Worm (Caenorhabditis elegans) whole organism, young adult: ENCODE measurements around the gene F22D3.4.

Experiments
- F10E7.11 ChIP-seq: sonication (generic microtip); optimal IDR thresholded peaks from 2 replicates; lab custom pipeline; 2017; ENCODE audit warnings: mild to moderate bottlenecking, missing genetic modification characterization, moderate library complexity, missing compliant biosample characterization
- F57A8.1 ChIP-seq: fragments of 200-800 bp; sonication (Bioruptor generic); optimal IDR thresholded peaks from 2 replicates; lab custom pipeline; 2018; ENCODE audit warnings: mild to moderate bottlenecking, missing genetic modification characterization, moderate library complexity, missing compliant biosample characterization
- ZK185.1 ChIP-seq: sonication (generic microtip); optimal IDR thresholded peaks from 2 replicates; lab custom pipeline; 2016; ENCODE audit warnings: mild to moderate bottlenecking, missing genetic modification characterization, missing compliant biosample characterization; ENCODE audit not compliant: poor library complexity, severe bottlenecking
- hsf-1 ChIP-seq: fragments of 200-800 bp; sonication (Bioruptor generic); IDR thresholded peaks from 2 replicates; pipeline ENCODE4 v1.3.6; 2022; ENCODE audit warnings: missing genetic modification reagents, missing genetic modification characterization, missing compliant biosample characterization
- let-607 ChIP-seq, 2 experiments: fragments of 200-800 bp in 1 of 2; sonication (Bioruptor generic) in 1 of 2; sonication (generic microtip) in 1 of 2; optimal IDR thresholded peaks; 2 replicates each; lab custom pipeline; 2016 to 2018; ENCODE audit warnings: mild to moderate bottlenecking in 2 of 2, missing compliant biosample characterization in 2 of 2, missing genetic modification characterization in 2 of 2, moderate library complexity in 2 of 2, missing genotype in 1 of 2
- madf-10 ChIP-seq: sonication (generic microtip); optimal IDR thresholded peaks from 2 replicates; lab custom pipeline; 2016; ENCODE audit warnings: mild to moderate bottlenecking, missing genetic modification characterization, missing compliant biosample characterization
- mes-4 ChIP-seq: sonication (generic microtip); optimal IDR thresholded peaks from 2 replicates; lab custom pipeline; 2016; ENCODE audit warnings: missing genotype, missing genetic modification characterization, missing compliant biosample characterization
- snpc-1.3 ChIP-seq: sonication (generic microtip); optimal IDR thresholded peaks from 2 replicates; lab custom pipeline; 2017; ENCODE audit warnings: missing genetic modification characterization, mild to moderate bottlenecking, missing compliant biosample characterization, antibody characterized with exemption, moderate library complexity, missing genotype, missing genetic modification reagents; ENCODE audit not compliant: insufficient read depth
- tbp1 ChIP-seq: fragments of 200-800 bp; sonication (Bioruptor generic); optimal IDR thresholded peaks from 2 replicates; lab custom pipeline; 2018; ENCODE audit warnings: mild to moderate bottlenecking, missing genetic modification characterization, missing compliant biosample characterization
- tlf-1 ChIP-seq: fragments of 200-800 bp; sonication (Bioruptor generic); optimal IDR thresholded peaks from 2 replicates; lab custom pipeline; 2018; ENCODE audit warnings: mild to moderate bottlenecking, missing genetic modification characterization, missing compliant biosample characterization

ce11 chrII:6915875-6916274 is 11.5 kb downstream of the F22D3.4 start, which contains the start of gene B0252.8:
- TF ChIP-seq ZK185.1 (tag; lab: Kevin White, UChicago): no peak
- no peak for TF ChIP-seq tbp1 (GFP tag; lab: Kevin White, UChicago)
- no peak for TF ChIP-seq F57A8.1 (GFP tag; lab: Kevin White, UChicago)
- TF ChIP-seq F10E7.11 (tag; lab: Kevin White, UChicago): no peak
- no peak for TF ChIP-seq snpc-1.3
- TF ChIP-seq tlf-1 (GFP tag; lab: Kevin White, UChicago): no peak
- TF ChIP-seq let-607 (tag; optimal IDR thresholded peaks at IDR 0.05; lab: Kevin White, UChicago): no peak
- TF ChIP-seq mes-4: no peak
- no peak for TF ChIP-seq madf-10 (tag; lab: Kevin White, UChicago)
- TF ChIP-seq hsf-1 (GFP tag; lab: Robert Waterston, UW): no peak
